Fruit fly (Drosophila melanogaster): ENCODE results near the gene CG15034.

Gene CG15034

DNA sequence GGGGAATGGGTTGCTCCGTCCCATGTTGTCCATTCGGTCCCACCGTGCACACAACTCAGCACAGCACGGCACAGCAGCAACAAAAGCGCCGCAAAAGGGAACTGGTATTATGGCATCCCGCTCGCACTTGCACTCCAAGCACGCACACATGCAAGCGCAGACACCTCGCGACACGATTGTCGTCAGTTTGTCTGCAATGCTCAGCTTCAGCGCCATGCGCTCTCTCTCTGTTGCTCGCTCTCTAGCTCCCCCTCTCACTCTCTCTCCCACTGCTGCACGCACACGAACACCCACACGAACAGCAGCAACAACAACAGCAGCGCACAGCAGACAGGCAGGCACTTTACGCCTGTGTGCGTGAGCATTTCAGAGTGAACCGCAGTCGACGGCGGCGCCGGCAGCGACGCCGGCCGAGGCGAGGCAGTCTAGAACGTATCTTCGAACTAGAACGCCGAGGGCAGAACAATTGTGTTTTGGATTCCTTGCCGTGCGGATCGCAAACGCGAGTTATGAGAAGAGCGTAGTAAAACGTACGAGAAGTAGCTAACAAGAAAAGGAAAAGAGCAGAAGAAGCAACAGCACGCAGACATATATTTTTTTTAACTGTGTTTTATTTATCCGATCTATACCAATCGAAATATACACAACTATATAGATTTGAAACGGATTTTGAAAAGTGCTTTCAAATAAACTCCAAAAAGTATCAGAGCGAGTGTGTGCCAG lies 39.7 kb downstream of the CG15034 start, which contains the start of gene brk:
TSS of gene brk (plus strand) at position 462 of the 723 bp plus-strand sequence.
- no peak for TF ChIP-seq psq (optimal IDR thresholded peaks at IDR 0.05)
- TF ChIP-seq Dll (optimal IDR thresholded peaks at IDR 0.05), result peak; percentile 97

DNA sequence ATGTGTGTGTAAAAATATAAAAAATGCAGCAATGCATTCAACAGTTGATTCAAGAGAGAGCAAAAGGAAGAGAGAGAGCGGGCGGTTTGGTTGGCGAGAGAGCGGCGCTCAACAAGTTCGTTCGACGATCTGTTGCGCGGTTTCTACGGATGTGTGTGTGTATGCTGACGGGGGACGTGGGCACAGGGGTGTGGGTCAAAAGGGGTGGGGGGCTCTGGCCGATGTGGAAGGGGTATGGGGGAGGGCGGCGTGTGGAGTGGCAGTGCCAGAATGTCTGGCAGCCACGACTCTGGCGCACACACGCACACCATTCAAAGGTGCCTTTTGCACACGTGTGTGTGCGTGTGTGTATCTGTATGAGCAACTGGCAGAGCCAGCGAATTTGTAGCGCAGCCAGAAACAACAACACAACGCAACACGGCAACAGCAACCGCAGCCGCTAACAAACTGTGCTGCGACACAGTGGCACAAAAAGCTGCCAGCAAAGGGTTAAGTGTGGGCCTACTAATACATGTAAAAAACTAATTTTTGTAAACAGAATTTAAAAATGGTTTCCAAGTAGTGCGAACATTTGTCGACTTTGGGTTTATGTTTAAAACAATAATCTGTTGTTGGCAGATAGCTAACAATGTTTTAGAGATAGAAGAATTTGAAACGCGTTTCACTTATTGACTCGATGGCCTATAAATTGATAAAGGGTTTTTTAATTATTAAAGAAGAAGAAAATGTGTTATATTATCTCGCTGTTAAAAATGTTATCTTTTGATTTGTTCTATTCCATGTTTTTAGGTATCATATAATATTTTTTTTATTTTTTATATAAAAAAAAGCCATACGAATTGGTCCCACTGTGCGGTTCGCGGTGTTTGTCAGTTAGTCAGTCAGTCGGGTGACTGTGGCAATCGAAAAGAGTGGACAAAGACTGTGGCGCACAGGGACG lies 40.5 kb downstream of the CG15034 start:
- TF ChIP-seq EcR (GFP tag; optimal IDR thresholded peaks at IDR 0.05) (no peak), Dll (optimal IDR thresholded peaks at IDR 0.05) (peak; percentile 92)

DNA sequence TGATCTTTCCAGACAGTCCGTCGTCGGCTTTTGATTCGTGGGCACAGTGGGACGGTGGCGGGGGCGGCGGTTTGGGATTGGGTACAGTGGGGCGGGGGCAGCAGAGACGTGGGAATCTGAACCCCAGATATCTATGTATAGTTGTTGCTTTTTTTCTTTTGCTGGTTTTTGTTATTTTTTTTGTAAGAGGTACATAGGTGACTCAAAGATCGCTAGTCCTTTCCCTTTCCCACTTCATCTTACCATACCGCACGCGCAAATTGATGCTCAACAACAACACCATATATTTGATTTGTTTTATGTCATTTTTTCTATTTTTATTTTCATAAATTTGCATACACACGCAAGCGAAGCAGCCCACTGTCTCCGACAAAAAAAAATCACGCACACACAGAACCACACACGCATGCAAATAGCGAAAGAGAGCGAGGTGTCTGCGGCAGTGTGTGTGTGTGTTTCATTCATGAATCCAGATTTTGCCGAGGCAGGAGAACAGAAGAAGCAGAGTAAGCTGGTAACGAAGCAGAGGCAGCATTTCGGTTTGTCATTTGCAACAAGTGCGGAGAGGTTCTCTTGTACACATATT lies 41.5 kb downstream of the CG15034 start:
- TF ChIP-seq usp (GFP tag; optimal IDR thresholded peaks at IDR 0.05), result no peak
- no peak for TF ChIP-seq Dll (optimal IDR thresholded peaks at IDR 0.05)
- TF ChIP-seq pan (optimal IDR thresholded peaks at IDR 0.05), result no peak
- no peak for TF ChIP-seq EcR (GFP tag; optimal IDR thresholded peaks at IDR 0.05)
- no peak for TF ChIP-seq CG8478 (optimal IDR thresholded peaks at IDR 0.05)
- no peak for TF ChIP-seq psq (optimal IDR thresholded peaks at IDR 0.05)

DNA sequence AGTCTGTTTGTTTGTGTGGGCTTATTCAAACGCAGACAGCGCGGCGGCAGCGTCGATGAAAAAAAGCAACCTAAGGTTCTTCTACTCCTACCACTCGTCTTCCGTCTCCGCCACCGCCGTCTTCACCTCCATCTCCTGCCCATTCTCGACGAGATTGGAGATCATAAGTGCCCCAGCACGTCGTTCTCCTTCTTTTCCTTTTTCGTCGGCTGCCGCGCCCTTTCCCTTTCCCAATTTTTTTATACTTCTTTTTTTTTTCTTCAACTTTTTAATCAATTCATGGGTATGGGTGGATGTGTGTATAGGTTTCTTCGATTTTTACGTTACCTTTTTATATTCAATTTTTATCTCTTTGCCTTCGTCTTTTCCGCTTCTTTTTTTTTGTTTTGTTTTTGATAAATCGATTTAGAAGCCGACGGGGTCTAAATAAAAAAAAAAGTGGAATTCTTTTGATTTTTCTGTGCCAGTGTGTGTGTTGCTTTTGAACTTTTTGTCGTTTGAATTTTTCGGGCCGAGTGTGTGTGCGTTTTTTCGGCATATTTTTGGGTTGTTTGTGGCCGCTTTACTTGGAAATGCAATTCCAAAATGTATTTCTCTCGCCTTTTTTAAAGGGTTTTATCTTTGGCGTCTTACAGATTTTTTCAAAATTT lies 42.4 kb downstream of the CG15034 start:
- TF ChIP-seq usp (GFP tag; optimal IDR thresholded peaks at IDR 0.05), result no peak
- no peak for TF ChIP-seq EcR (GFP tag; optimal IDR thresholded peaks at IDR 0.05)
- no peak for TF ChIP-seq CG8478 (optimal IDR thresholded peaks at IDR 0.05)
- TF ChIP-seq psq (optimal IDR thresholded peaks at IDR 0.05), result no peak
- no peak for TF ChIP-seq pan (optimal IDR thresholded peaks at IDR 0.05)
- TF ChIP-seq Dll (optimal IDR thresholded peaks at IDR 0.05), result no peak

DNA sequence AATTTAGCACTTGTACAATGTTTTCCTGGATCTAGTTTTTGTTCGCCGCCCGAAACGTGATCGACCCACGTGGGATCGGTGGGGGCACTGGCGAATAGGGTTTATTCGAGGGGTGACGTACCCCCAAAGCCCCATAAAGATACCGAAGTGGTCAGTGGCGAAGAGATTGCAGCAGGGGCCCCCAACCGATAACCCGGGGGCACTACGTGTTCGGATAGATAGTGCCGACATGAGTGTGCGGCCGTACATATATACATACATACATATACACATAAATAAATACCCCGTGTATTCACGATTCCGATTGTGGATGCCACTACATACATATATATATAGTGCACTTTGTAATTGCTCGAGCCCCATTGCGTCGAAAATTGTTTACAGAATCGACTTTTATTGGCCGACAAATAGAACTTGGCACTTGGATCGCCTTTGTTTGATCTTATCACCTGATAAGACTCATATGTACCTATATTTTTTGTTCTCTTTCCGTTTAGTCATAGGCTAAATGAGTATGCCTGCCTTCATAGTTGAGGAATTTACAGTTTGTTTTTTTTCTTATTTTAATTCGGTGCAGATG lies 43.4 kb downstream of the CG15034 start:
- no peak for TF ChIP-seq Dll (optimal IDR thresholded peaks at IDR 0.05)
- no peak for TF ChIP-seq psq (optimal IDR thresholded peaks at IDR 0.05)
- TF ChIP-seq EcR (GFP tag; optimal IDR thresholded peaks at IDR 0.05), result no peak
- TF ChIP-seq CG8478 (optimal IDR thresholded peaks at IDR 0.05), result no peak
- TF ChIP-seq pan (optimal IDR thresholded peaks at IDR 0.05), result no peak
- TF ChIP-seq usp (GFP tag; optimal IDR thresholded peaks at IDR 0.05), result no peak

DNA sequence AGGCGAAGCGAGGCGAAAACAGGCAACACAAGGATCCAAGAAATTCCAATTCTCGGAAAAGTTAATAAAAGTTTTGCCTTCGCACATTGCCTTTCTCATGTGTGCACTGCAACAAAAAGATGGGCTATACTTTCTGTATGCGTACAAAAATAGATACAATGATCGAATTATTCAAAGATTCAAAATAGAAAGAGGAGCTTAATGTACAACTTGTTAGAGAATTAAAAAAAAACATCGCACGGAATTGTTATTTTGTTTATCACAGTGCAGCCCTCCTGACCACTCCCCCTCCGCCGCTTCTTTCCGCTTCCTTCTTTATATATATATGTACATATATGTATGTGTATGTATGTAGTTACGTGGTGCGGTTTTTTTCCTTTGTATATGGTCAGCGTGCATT lies 45.0 kb downstream of the CG15034 start:
- TF ChIP-seq CG8478 (optimal IDR thresholded peaks at IDR 0.05) (no peak), pan (optimal IDR thresholded peaks at IDR 0.05) (no peak), Dll (optimal IDR thresholded peaks at IDR 0.05) (no peak), usp (GFP tag; optimal IDR thresholded peaks at IDR 0.05) (no peak), EcR (GFP tag; optimal IDR thresholded peaks at IDR 0.05) (no peak), psq (optimal IDR thresholded peaks at IDR 0.05) (no peak)

DNA sequence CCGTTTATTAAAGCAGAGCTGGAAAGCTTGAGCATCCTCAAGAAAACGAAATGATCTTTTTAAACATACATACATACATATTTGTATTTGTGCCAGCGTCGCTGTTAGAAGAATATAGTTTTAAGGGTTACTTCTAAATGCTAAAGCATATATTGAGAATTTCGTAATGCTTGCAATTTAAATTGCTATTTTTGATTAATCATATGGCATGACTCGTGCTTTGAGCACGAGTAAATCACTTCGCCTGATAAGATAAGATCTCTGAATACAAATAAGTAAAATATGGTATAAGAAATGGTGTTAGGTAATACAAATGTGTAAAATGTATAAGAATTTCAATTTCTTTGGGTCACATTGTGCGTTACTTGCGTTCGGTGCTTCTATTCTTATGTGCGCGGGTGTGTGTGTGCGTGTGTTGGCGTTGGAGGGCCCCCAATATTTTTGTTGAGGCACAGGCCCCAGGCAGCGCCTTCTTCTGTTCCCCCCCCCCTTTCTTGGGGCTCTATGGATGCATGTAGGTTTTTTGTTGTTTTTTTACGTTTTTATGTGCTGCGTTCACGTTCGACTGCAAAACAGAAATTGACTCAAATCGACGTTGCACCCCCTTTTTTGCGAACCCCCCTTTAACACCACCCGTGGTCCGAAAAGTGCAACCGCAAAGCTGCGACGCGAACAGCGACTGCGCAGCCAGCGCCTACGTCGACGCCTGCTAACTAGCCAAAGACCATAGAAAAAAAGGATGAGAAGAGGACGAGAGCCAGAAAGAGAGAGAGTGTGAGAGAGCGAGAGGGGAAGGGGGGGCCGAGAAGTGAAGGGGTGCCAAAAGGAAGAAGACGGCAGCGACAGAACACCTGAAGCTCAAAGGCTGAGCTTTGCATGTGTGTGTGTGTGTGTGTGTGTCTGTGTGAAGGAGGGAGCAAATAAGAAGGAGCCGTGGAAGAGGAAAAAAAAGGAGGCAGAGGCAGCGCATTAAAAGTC lies 45.7 kb downstream of the CG15034 start:
- no peak for TF ChIP-seq pan (optimal IDR thresholded peaks at IDR 0.05)
- TF ChIP-seq CG8478 (optimal IDR thresholded peaks at IDR 0.05), result no peak
- no peak for TF ChIP-seq psq (optimal IDR thresholded peaks at IDR 0.05)
- no peak for TF ChIP-seq usp (GFP tag; optimal IDR thresholded peaks at IDR 0.05)
- TF ChIP-seq Dll (optimal IDR thresholded peaks at IDR 0.05), result no peak
- no peak for TF ChIP-seq EcR (GFP tag; optimal IDR thresholded peaks at IDR 0.05)

DNA sequence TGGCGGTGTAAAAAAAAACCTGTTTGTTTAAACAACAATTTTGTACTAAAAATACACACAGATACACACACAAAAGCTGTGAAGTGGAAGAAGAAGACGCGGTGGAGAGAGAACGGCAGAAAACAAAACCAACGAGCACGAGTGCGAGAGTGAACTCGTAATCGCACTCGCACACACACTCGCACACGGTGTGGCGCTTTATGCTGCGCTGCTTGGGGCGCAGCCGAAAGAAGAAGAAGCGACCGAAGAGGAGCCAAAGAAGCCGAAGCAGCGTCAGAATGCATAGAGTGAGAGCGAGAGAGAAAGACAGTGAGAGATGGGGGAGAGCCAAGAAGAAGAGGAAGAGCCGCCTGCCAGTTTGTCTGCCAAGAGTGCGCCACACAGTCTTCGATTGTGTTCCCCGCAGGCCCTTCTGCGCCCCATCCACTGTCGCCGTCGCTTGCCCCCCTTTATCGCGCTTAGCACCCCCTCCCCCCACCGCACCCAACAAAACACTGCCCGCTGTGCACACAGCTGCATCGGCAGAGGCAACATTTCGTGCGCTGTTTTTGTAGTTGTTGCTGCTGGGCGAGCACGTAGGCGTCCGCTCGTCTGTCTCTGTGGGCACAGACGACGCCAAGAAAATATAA lies 46.5 kb downstream of the CG15034 start:
- TF ChIP-seq pan (optimal IDR thresholded peaks at IDR 0.05) (no peak), EcR (GFP tag; optimal IDR thresholded peaks at IDR 0.05) (peak in 1 of 2 experiments; percentile 36), Dll (optimal IDR thresholded peaks at IDR 0.05) (peak; percentile 67)

DNA sequence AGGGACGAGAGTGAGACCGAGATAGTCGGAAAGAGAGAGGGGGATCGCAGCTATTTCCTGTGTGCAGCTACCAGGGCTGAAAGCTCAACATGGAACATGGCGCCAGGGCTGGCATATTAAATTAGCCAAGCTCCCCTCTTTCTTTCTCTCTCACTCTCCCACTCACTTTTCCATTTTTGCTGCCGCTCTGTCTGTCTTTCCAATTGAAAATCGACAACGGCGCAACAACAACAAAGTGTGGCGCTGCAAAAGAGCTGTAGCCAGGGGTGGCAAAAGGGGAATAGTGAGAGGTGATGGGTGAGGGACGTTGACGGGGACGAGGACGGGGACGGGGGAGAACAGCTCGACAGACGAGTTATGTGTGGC lies 47.0 kb downstream of the CG15034 start:
- no peak for TF ChIP-seq usp (GFP tag; optimal IDR thresholded peaks at IDR 0.05)
- TF ChIP-seq EcR (GFP tag; optimal IDR thresholded peaks at IDR 0.05), result no peak
- no peak for TF ChIP-seq CG8478 (optimal IDR thresholded peaks at IDR 0.05)
- TF ChIP-seq Dll (optimal IDR thresholded peaks at IDR 0.05), result no peak
